Worm (Caenorhabditis elegans) whole organism, young adult: Measurements from ENCODE around the gene cdk-1.

Experiments used
- B0035.1 ChIP-seq: sonication (generic microtip); optimal IDR thresholded peaks from 2 replicates; lab custom pipeline; 2016; ENCODE audit warnings: missing genetic modification characterization, mild to moderate bottlenecking, missing compliant biosample characterization, missing genotype, missing genetic modification reagents
- B0261.1 ChIP-seq: sonication (generic microtip); optimal IDR thresholded peaks from 2 replicates; lab custom pipeline; 2016; ENCODE audit warnings: mild to moderate bottlenecking, missing genetic modification characterization, moderate library complexity, missing compliant biosample characterization
- B0336.3 ChIP-seq: fragments of 200-800 bp; sonication (Bioruptor generic); IDR thresholded peaks from 2 replicates; pipeline ENCODE4 v1.3.6; 2022; ENCODE audit warnings: missing genetic modification characterization, missing compliant biosample characterization
- C17E4.6 ChIP-seq: fragments of 200-800 bp; sonication (Bioruptor generic); IDR thresholded peaks from 2 replicates; pipeline ENCODE4 v1.3.6; 2022; ENCODE audit warnings: missing genetic modification reagents, missing genetic modification characterization, missing compliant biosample characterization
- D2030.7 ChIP-seq: fragments of 200-800 bp; sonication (Bioruptor generic); IDR thresholded peaks from 2 replicates; pipeline ENCODE4 v1.3.6; 2022; ENCODE audit warnings: missing genetic modification reagents, missing genetic modification characterization, missing compliant biosample characterization
- F23B12.7 ChIP-seq: sonication (generic microtip); optimal IDR thresholded peaks from 2 replicates; lab custom pipeline; 2017; ENCODE audit warnings: missing genetic modification characterization, mild to moderate bottlenecking, missing compliant biosample characterization, antibody characterized with exemption, moderate library complexity; ENCODE audit not compliant: insufficient read depth
- F49E8.2 ChIP-seq: sonication (generic microtip); optimal IDR thresholded peaks from 3 replicates; lab custom pipeline; 2017; ENCODE audit warnings: missing genetic modification characterization, mild to moderate bottlenecking, missing compliant biosample characterization, antibody characterized with exemption, moderate library complexity; ENCODE audit not compliant: insufficient read depth
- F57C9.4 ChIP-seq: sonication (generic microtip); optimal IDR thresholded peaks from 2 replicates; lab custom pipeline; 2017; ENCODE audit warnings: mild to moderate bottlenecking, missing genetic modification characterization, missing compliant biosample characterization
- Y53G8AR.9 ChIP-seq: fragments of 200-800 bp; sonication (Bioruptor generic); conservative IDR thresholded peaks from 2 replicates; pipeline ENCODE4 v1.3.6; 2022; ENCODE audit warnings: missing genetic modification reagents, missing genetic modification characterization, missing compliant biosample characterization
- Y67H2A.10 ChIP-seq: fragments of 200-800 bp; sonication (Bioruptor generic); conservative IDR thresholded peaks from 2 replicates; pipeline ENCODE4 v1.3.6; 2022; ENCODE audit warnings: missing genetic modification reagents, missing genetic modification characterization, missing compliant biosample characterization
- Y95B8A.8 ChIP-seq: fragments of 200-800 bp; sonication (Bioruptor generic); IDR thresholded peaks from 2 replicates; pipeline ENCODE4 v1.3.6; 2022; ENCODE audit warnings: missing genetic modification reagents, missing genetic modification characterization, missing compliant biosample characterization
- ama-1 ChIP-seq, 3 experiments: fragments of 150-350 bp in 1 of 3; sonication (generic microtip) in 2 of 3; optimal IDR thresholded peaks; 2 replicates each; lab custom pipeline; 2014 to 2018; ENCODE audit warnings: missing biosample characterization in 2 of 3, missing genetic modification characterization in 2 of 3, missing genetic modification reagents in 2 of 3
- aptf-2 ChIP-seq: fragments of 200-800 bp; sonication (Bioruptor generic); conservative IDR thresholded peaks from 2 replicates; pipeline ENCODE4 v1.3.6; 2022; ENCODE audit warnings: missing genetic modification reagents, missing genetic modification characterization, missing compliant biosample characterization
- athp-1 ChIP-seq: sonication (generic microtip); optimal IDR thresholded peaks from 2 replicates; lab custom pipeline; 2017; ENCODE audit warnings: mild to moderate bottlenecking, missing genetic modification characterization, missing compliant biosample characterization
- ceh-58 ChIP-seq: fragments of 200-800 bp; sonication (Bioruptor generic); IDR thresholded peaks from 2 replicates; pipeline ENCODE4 v1.3.6; 2022; ENCODE audit warnings: missing genetic modification characterization, missing compliant biosample characterization
- ceh-79 ChIP-seq: sonication (generic microtip); optimal IDR thresholded peaks from 2 replicates; lab custom pipeline; 2017; ENCODE audit warnings: mild to moderate bottlenecking, missing genetic modification characterization, missing compliant biosample characterization
- ceh-91 ChIP-seq: fragments of 200-800 bp; sonication (Bioruptor generic); IDR thresholded peaks from 2 replicates; pipeline ENCODE4 v1.3.6; 2022; ENCODE audit warnings: missing genetic modification reagents, missing genetic modification characterization, missing compliant biosample characterization
- die-1 ChIP-seq: sonication (generic microtip); optimal IDR thresholded peaks from 2 replicates; lab custom pipeline; 2016; ENCODE audit warnings: missing genotype, mild to moderate bottlenecking, missing genetic modification characterization, missing compliant biosample characterization
- ets-4 ChIP-seq: fragments of 200-800 bp; sonication (Bioruptor generic); optimal IDR thresholded peaks from 2 replicates; lab custom pipeline; 2018; ENCODE audit warnings: mild to moderate bottlenecking, missing genetic modification characterization, missing compliant biosample characterization
- hlh-26 ChIP-seq: fragments of 200-800 bp; sonication (Bioruptor generic); conservative IDR thresholded peaks from 2 replicates; pipeline ENCODE4 v1.3.6; 2022; ENCODE audit warnings: missing genetic modification reagents, missing genetic modification characterization, missing compliant biosample characterization
- madf-10 ChIP-seq: sonication (generic microtip); optimal IDR thresholded peaks from 2 replicates; lab custom pipeline; 2016; ENCODE audit warnings: mild to moderate bottlenecking, missing genetic modification characterization, missing compliant biosample characterization
- madf-3 ChIP-seq: fragments of 200-800 bp; sonication (Bioruptor generic); IDR thresholded peaks from 2 replicates; pipeline ENCODE4 v1.3.6; 2022; ENCODE audit warnings: missing genetic modification reagents, missing genetic modification characterization, missing compliant biosample characterization
- mel-28 ChIP-seq: sonication (generic microtip); optimal IDR thresholded peaks from 2 replicates; lab custom pipeline; 2016; ENCODE audit warnings: borderline replicate concordance, mild to moderate bottlenecking, missing genetic modification characterization, missing compliant biosample characterization
- nfya-2 ChIP-seq: fragments of 200-800 bp; sonication (Bioruptor generic); IDR thresholded peaks from 2 replicates; pipeline ENCODE4 v1.3.6; 2022; ENCODE audit warnings: missing genetic modification reagents, missing genetic modification characterization, missing compliant biosample characterization
- nhr-27 ChIP-seq: fragments of 200-800 bp; sonication (Bioruptor generic); optimal IDR thresholded peaks from 2 replicates; lab custom pipeline; 2018; ENCODE audit warnings: mild to moderate bottlenecking, missing genetic modification characterization, moderate library complexity, missing compliant biosample characterization
- rcor-1 ChIP-seq: fragments of 200-800 bp; sonication (Bioruptor generic); IDR thresholded peaks from 2 replicates; pipeline ENCODE4 v1.3.6; 2022; ENCODE audit warnings: missing genetic modification reagents, missing genetic modification characterization, missing compliant biosample characterization
- repo-1 ChIP-seq: sonication (generic microtip); optimal IDR thresholded peaks from 2 replicates; lab custom pipeline; 2017; ENCODE audit warnings: mild to moderate bottlenecking, missing genetic modification characterization, missing compliant biosample characterization
- snpc-1.1 ChIP-seq: sonication (generic microtip); optimal IDR thresholded peaks from 2 replicates; lab custom pipeline; 2017; ENCODE audit warnings: missing genetic modification characterization, mild to moderate bottlenecking, missing compliant biosample characterization, antibody characterized with exemption, moderate library complexity, missing genotype, missing genetic modification reagents; ENCODE audit not compliant: insufficient read depth
- snpc-1.3 ChIP-seq: sonication (generic microtip); optimal IDR thresholded peaks from 2 replicates; lab custom pipeline; 2017; ENCODE audit warnings: missing genetic modification characterization, mild to moderate bottlenecking, missing compliant biosample characterization, antibody characterized with exemption, moderate library complexity, missing genotype, missing genetic modification reagents; ENCODE audit not compliant: insufficient read depth
- somi-1 ChIP-seq: fragments of 200-800 bp; sonication (Bioruptor generic); optimal IDR thresholded peaks from 2 replicates; lab custom pipeline; 2018; ENCODE audit warnings: mild to moderate bottlenecking, missing genetic modification characterization, missing compliant biosample characterization
- sptf-2 ChIP-seq: fragments of 200-800 bp; sonication (Bioruptor generic); optimal IDR thresholded peaks from 2 replicates; lab custom pipeline; 2018; ENCODE audit warnings: mild to moderate bottlenecking, missing genetic modification characterization, missing compliant biosample characterization
- tlf-1 ChIP-seq: fragments of 200-800 bp; sonication (Bioruptor generic); optimal IDR thresholded peaks from 2 replicates; lab custom pipeline; 2018; ENCODE audit warnings: mild to moderate bottlenecking, missing genetic modification characterization, missing compliant biosample characterization
- zfh-2 ChIP-seq: fragments of 200-800 bp; sonication (Bioruptor generic); conservative IDR thresholded peaks from 2 replicates; pipeline ENCODE4 v1.3.6; 2022; ENCODE audit warnings: missing genetic modification reagents, missing genetic modification characterization, missing compliant biosample characterization
- ztf-18 ChIP-seq: sonication (generic microtip); optimal IDR thresholded peaks from 2 replicates; lab custom pipeline; 2016; ENCODE audit warnings: missing genotype, mild to moderate bottlenecking, missing genetic modification characterization, missing compliant biosample characterization

cdk-1 gene

DNA sequence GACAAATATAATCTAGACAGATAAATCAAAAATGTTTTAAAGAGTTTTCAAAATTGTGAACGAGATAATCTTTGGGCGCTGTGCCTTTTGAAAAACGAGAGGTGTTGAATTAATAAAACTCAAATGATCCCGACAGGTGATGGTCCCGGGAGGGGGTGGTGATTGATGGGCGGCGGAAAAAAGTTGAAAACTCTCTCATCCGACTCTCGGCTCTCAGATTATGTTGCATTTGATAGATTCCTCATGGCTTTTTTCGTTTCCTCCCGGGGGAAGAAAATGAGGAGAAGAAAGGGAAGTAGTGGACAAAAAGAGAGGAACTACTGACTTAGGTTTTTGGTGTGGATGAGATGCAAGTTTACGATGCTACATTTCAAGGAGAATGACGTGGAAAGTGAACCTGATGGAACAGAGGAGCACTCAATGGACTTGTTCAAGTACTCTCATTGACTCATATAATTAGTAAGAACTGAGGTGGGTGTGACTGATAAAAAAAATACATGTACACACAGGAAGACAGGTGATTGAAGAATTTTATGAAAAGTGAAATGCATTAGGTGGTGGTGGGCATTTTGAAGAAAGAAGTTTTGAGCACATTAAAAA, 15.9 kb upstream of the cdk-1 start:
- no peak for TF ChIP-seq ceh-79 (tag; lab: Kevin White, UChicago)

DNA sequence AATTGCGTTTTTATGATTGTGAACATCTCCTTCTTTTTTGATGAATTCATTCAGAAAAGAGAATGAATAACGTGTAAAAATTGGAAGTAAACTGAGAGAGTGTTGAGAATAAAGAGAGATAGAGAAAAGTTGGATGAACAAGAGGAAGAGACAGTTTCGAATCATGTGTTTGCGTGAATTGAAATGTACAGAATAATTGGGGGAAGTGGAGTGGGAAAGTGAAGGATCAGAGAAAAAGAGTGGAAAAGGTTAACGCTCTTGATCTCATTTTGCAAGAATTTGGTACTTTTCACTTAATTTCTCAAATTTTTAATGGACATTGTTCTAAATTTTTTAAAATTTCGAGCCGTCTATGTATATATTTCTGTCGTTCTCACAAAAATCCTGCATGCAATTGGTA, 13.9 kb upstream of the cdk-1 start:
- TF ChIP-seq hlh-26 = no peak

DNA sequence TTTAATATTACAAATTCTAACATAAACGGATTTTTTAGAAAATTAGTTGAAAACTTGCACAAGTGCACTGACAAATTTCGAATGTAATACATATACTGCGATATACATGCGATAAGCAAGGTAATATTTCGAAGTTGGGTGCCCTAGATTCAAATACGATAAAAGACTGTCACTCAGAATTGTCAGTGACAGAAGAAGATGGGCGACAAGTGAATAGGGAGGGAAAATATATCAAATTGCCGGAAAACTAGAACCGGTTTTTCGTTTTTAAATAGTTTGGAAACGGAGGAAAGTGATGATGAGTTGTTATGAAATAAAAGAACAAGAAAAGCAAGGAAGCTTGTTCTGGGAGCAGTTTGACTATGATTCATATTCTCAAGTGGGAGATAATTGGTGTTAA, 13.2 kb upstream of the cdk-1 start:
- no peak for TF ChIP-seq sptf-2 (GFP tag; lab: Kevin White, UChicago)
- no peak for TF ChIP-seq die-1 (tag; lab: Kevin White, UChicago)
- no peak for TF ChIP-seq ets-4 (GFP tag; lab: Kevin White, UChicago)
- no peak for TF ChIP-seq madf-3
- TF ChIP-seq B0336.3 (GFP tag; lab: Robert Waterston, UW) = no peak
- no peak for TF ChIP-seq zfh-2 (GFP tag; lab: Robert Waterston, UW)
- TF ChIP-seq tlf-1 (GFP tag; lab: Kevin White, UChicago) = no peak
- TF ChIP-seq ztf-18 (tag; lab: Kevin White, UChicago) = no peak
- TF ChIP-seq somi-1 (GFP tag; lab: Kevin White, UChicago) = no peak
- no peak for TF ChIP-seq ama-1 (optimal IDR thresholded peaks at IDR 0.05; lab: Kevin White, UChicago)
- TF ChIP-seq ama-1 (GFP tag; optimal IDR thresholded peaks at IDR 0.05; lab: Kevin White, UChicago) = no peak
- TF ChIP-seq snpc-1.3 = no peak
- TF ChIP-seq madf-10 (tag; lab: Kevin White, UChicago) = no peak
- no peak for TF ChIP-seq C17E4.6 (GFP tag; lab: Robert Waterston, UW)
- TF ChIP-seq rcor-1 (GFP tag; lab: Robert Waterston, UW) = no peak
- TF ChIP-seq snpc-1.1 (tag; lab: Kevin White, UChicago) = no peak
- no peak for TF ChIP-seq Y95B8A.8 (GFP tag; lab: Robert Waterston, UW)
- TF ChIP-seq aptf-2 (GFP tag; lab: Robert Waterston, UW) = no peak
- no peak for TF ChIP-seq nfya-2

DNA sequence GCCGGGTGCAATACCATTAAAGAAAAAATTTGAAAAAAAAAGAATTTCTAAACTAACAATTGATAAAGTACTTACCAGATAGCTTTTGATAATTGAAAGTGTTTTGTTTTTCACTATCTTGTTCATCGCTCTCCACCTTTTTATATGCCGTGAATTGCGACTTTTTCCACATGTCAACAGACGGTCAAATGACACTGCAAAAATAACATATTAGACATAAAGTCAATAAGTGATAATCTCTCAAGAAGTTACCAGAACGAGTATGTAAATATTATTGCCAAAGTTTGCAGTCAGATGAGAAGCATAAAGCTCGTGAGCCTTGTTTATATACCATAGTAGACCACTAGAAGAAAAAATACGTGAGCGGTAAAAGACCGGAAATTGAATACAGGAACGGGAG, 11.4 kb upstream of the cdk-1 start, which contains the start of gene dao-6:
Gene dao-6, minus strand, starts transcription at position 345 of the 400 bp plus-strand sequence.
- TF ChIP-seq D2030.7 (GFP tag; lab: Robert Waterston, UW) = no peak
- TF ChIP-seq nhr-27 (tag; lab: Kevin White, UChicago) = no peak
- TF ChIP-seq athp-1 = no peak
- no peak for TF ChIP-seq F57C9.4 (tag; lab: Kevin White, UChicago)
- TF ChIP-seq die-1 (tag; lab: Kevin White, UChicago) = no peak
- no peak for TF ChIP-seq Y67H2A.10
- no peak for TF ChIP-seq F23B12.7 (tag; lab: Kevin White, UChicago)
- TF ChIP-seq ceh-58 (GFP tag; lab: Robert Waterston, UW) = no peak
- TF ChIP-seq Y53G8AR.9 = no peak
- no peak for TF ChIP-seq repo-1 (tag; lab: Kevin White, UChicago)
- TF ChIP-seq B0035.1 = no peak
- no peak for TF ChIP-seq B0261.1 (tag; lab: Kevin White, UChicago)
- no peak for TF ChIP-seq ceh-91
- no peak for TF ChIP-seq mel-28 (tag; lab: Kevin White, UChicago)
- no peak for TF ChIP-seq sptf-2 (GFP tag; lab: Kevin White, UChicago)
- TF ChIP-seq rcor-1 (GFP tag; lab: Robert Waterston, UW) = no peak
- TF ChIP-seq F49E8.2 (tag; lab: Kevin White, UChicago) = no peak
